Worm (Caenorhabditis elegans) whole organism, early embryonic: Measurements from ENCODE around the gene dmd-4.

Experiments
- B0310.2 ChIP-seq: sonication (generic microtip); optimal IDR thresholded peaks from 2 replicates; lab custom pipeline; 2016; ENCODE audit warnings: mild to moderate bottlenecking, missing genetic modification characterization, missing compliant biosample characterization
- F13C5.2 ChIP-seq: sonication (generic microtip); optimal IDR thresholded peaks from 2 replicates; lab custom pipeline; 2017; ENCODE audit warnings: mild to moderate bottlenecking, missing genetic modification characterization, inconsistent platforms, missing compliant biosample characterization
- aly-1 ChIP-seq: sonication (generic microtip); optimal IDR thresholded peaks from 2 replicates; lab custom pipeline; 2016; ENCODE audit warnings: missing genetic modification characterization, missing compliant biosample characterization
- ama-1 ChIP-seq: fragments of 150-350 bp; optimal IDR thresholded peaks from 2 replicates; lab custom pipeline; 2014
- ceh-13 ChIP-seq: fragments of 200-800 bp; sonication (Bioruptor generic); optimal IDR thresholded peaks from 2 replicates; lab custom pipeline; 2018; ENCODE audit warnings: mild to moderate bottlenecking, missing genetic modification characterization, missing compliant biosample characterization
- hmbx-1 ChIP-seq: sonication (generic microtip); optimal IDR thresholded peaks from 2 replicates; lab custom pipeline; 2016; ENCODE audit warnings: mild to moderate bottlenecking, missing genetic modification characterization, missing compliant biosample characterization
- hmg-4 ChIP-seq: fragments of 200-800 bp; sonication (Bioruptor generic); optimal IDR thresholded peaks from 2 replicates; lab custom pipeline; 2018; ENCODE audit warnings: mild to moderate bottlenecking, missing genetic modification characterization, missing compliant biosample characterization
- hnd-1 ChIP-seq: sonication (generic microtip); optimal IDR thresholded peaks from 2 replicates; lab custom pipeline; 2016; ENCODE audit warnings: missing genetic modification characterization, missing compliant biosample characterization
- pes-1 ChIP-seq: fragments of 200-800 bp; sonication (Bioruptor generic); IDR thresholded peaks from 2 replicates; pipeline ENCODE4 v1.3.6; 2022; ENCODE audit warnings: missing genetic modification reagents, missing genetic modification characterization, missing compliant biosample characterization
- sea-1 ChIP-seq: fragments of 200-800 bp; sonication (Bioruptor generic); conservative IDR thresholded peaks from 2 replicates; pipeline ENCODE4 v1.3.6; 2022; ENCODE audit warnings: missing genetic modification characterization, missing compliant biosample characterization
- tbx-37 ChIP-seq: fragments of 200-800 bp; sonication (Bioruptor generic); conservative IDR thresholded peaks from 2 replicates; pipeline ENCODE4 v1.3.6; 2022; ENCODE audit warnings: missing genetic modification reagents, missing genetic modification characterization, missing compliant biosample characterization

dmd-4 gene

DNA sequence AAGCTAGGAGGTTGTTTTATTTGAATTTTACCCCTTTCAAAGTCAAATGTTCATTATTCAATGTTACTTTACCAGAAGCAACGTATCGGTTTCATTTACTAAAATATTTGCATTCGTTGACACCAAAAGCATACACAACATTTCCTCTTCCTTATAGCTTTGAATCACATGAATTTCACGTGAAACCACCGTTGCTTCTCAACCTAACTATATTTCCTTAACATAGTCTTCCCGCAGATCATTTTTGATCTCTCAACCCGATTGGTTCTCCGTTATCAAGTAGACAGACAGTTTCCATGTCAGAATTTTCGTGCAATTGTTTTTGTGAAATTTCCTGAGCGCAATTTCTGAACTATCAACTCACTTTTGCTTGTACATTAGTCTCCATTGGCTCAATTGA, 51.7 kb downstream of the dmd-4 start:
- TF ChIP-seq pes-1 (GFP tag; lab: Robert Waterston, UW) = no peak
- TF ChIP-seq tbx-37 (GFP tag; lab: Robert Waterston, UW) = no peak

DNA sequence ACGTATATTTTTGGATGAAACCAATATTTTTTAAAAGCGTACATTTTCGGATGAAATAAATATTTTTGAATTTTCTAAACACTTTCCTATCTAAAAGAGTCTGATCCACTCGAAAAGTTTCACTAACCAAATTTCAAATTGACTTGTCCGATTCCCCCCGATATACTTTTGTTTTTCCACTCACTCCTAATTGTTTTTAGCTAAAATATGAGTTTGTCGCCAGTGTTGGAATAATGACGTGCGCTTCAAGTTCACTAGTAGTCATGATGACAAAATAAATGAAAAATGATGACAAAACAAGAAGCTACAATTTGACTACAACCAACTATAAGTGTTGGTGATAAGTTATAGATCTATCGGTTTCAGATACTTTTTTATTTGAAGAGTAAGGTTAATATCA, 52.9 kb downstream of the dmd-4 start:
- TF ChIP-seq hnd-1 (tag; lab: Kevin White, UChicago) (no peak), B0310.2 (tag; lab: Kevin White, UChicago) (no peak), aly-1 (tag; lab: Kevin White, UChicago) (no peak), ceh-13 (GFP tag; lab: Kevin White, UChicago) (no peak), hmbx-1 (tag; lab: Kevin White, UChicago) (no peak), F13C5.2 (tag; lab: Kevin White, UChicago) (no peak), hmg-4 (GFP tag; lab: Kevin White, UChicago) (no peak), pes-1 (GFP tag; lab: Robert Waterston, UW) (no peak), ama-1 (lab: Kevin White, UChicago) (no peak), sea-1 (GFP tag; lab: Robert Waterston, UW) (no peak), tbx-37 (GFP tag; lab: Robert Waterston, UW) (no peak)
